Worm (Caenorhabditis elegans) whole organism, young adult: Measurements from ENCODE around the gene srh-3.

Source experiments
- B0019.2 ChIP-seq: fragments of 200-800 bp; sonication (Bioruptor generic); conservative IDR thresholded peaks from 2 replicates; pipeline ENCODE4 v1.3.6; 2022; ENCODE audit warnings: missing genetic modification reagents, missing genetic modification characterization, missing compliant biosample characterization
- B0035.1 ChIP-seq: sonication (generic microtip); optimal IDR thresholded peaks from 2 replicates; lab custom pipeline; 2016; ENCODE audit warnings: missing genetic modification characterization, mild to moderate bottlenecking, missing compliant biosample characterization, missing genotype, missing genetic modification reagents
- F39B2.1 ChIP-seq: fragments of 200-800 bp; sonication (Bioruptor generic); IDR thresholded peaks from 2 replicates; pipeline ENCODE4 v1.3.6; 2022; ENCODE audit warnings: missing genetic modification reagents, missing genetic modification characterization, missing compliant biosample characterization
- F49E8.2 ChIP-seq: sonication (generic microtip); optimal IDR thresholded peaks from 3 replicates; lab custom pipeline; 2017; ENCODE audit warnings: missing genetic modification characterization, mild to moderate bottlenecking, missing compliant biosample characterization, antibody characterized with exemption, moderate library complexity; ENCODE audit not compliant: insufficient read depth
- F52B5.7 ChIP-seq: sonication (generic microtip); optimal IDR thresholded peaks from 2 replicates; lab custom pipeline; 2016; ENCODE audit warnings: mild to moderate bottlenecking, missing genetic modification characterization, missing compliant biosample characterization
- F57A8.1 ChIP-seq: fragments of 200-800 bp; sonication (Bioruptor generic); optimal IDR thresholded peaks from 2 replicates; lab custom pipeline; 2018; ENCODE audit warnings: mild to moderate bottlenecking, missing genetic modification characterization, moderate library complexity, missing compliant biosample characterization
- T07F8.4 ChIP-seq: sonication (generic microtip); optimal IDR thresholded peaks from 2 replicates; lab custom pipeline; 2016; ENCODE audit warnings: mild to moderate bottlenecking, missing genetic modification characterization, moderate library complexity, missing compliant biosample characterization
- Y53F4B.3 ChIP-seq: fragments of 200-800 bp; sonication (Bioruptor generic); IDR thresholded peaks from 2 replicates; pipeline ENCODE4 v1.3.6; 2022; ENCODE audit warnings: missing genetic modification reagents, missing genetic modification characterization, missing compliant biosample characterization
- Y53G8AR.9 ChIP-seq: fragments of 200-800 bp; sonication (Bioruptor generic); conservative IDR thresholded peaks from 2 replicates; pipeline ENCODE4 v1.3.6; 2022; ENCODE audit warnings: missing genetic modification reagents, missing genetic modification characterization, missing compliant biosample characterization
- aptf-2 ChIP-seq: fragments of 200-800 bp; sonication (Bioruptor generic); conservative IDR thresholded peaks from 2 replicates; pipeline ENCODE4 v1.3.6; 2022; ENCODE audit warnings: missing genetic modification reagents, missing genetic modification characterization, missing compliant biosample characterization
- aptf-3 ChIP-seq: fragments of 200-800 bp; sonication (Bioruptor generic); IDR thresholded peaks from 2 replicates; pipeline ENCODE4 v1.3.6; 2022; ENCODE audit warnings: missing genetic modification characterization, missing compliant biosample characterization
- ceh-40 ChIP-seq: fragments of 200-800 bp; sonication (Bioruptor generic); IDR thresholded peaks from 2 replicates; pipeline ENCODE4 v1.3.6; 2022; ENCODE audit warnings: missing genetic modification characterization, missing compliant biosample characterization
- fkh-3 ChIP-seq: sonication (generic microtip); optimal IDR thresholded peaks from 2 replicates; lab custom pipeline; 2016; ENCODE audit warnings: mild to moderate bottlenecking, missing genetic modification characterization, missing compliant biosample characterization
- hmg-1.2 ChIP-seq: fragments of 200-800 bp; sonication (Bioruptor generic); IDR thresholded peaks from 2 replicates; pipeline ENCODE4 v1.3.6; 2022; ENCODE audit warnings: missing genetic modification reagents, missing genetic modification characterization, missing compliant biosample characterization
- hmg-20 ChIP-seq: fragments of 200-800 bp; sonication (Bioruptor generic); IDR thresholded peaks from 2 replicates; pipeline ENCODE4 v1.3.6; 2022; ENCODE audit warnings: missing genetic modification reagents, missing genetic modification characterization, missing compliant biosample characterization
- let-526 ChIP-seq: fragments of 200-800 bp; sonication (Bioruptor generic); IDR thresholded peaks from 2 replicates; pipeline ENCODE4 v1.3.6; 2022; ENCODE audit warnings: missing genetic modification reagents, missing genetic modification characterization, missing compliant biosample characterization
- lin-35 ChIP-seq, 3 experiments: fragments of 150-350 bp in 2 of 3; sonication (generic microtip) in 1 of 3; optimal IDR thresholded peaks; 2 replicates each; lab custom pipeline; 2014 to 2018; ENCODE audit warnings: missing biosample characterization in 3 of 3, missing genetic modification characterization in 3 of 3, missing genetic modification reagents in 3 of 3
- lin-54 ChIP-seq: fragments of 200-800 bp; sonication (Bioruptor generic); optimal IDR thresholded peaks from 2 replicates; lab custom pipeline; 2018; ENCODE audit warnings: mild to moderate bottlenecking, missing genetic modification characterization, missing compliant biosample characterization
- madf-6 ChIP-seq: fragments of 200-800 bp; sonication (Bioruptor generic); IDR thresholded peaks from 2 replicates; pipeline ENCODE4 v1.3.6; 2022; ENCODE audit warnings: missing genetic modification reagents, missing genetic modification characterization, missing compliant biosample characterization
- mel-28 ChIP-seq: sonication (generic microtip); optimal IDR thresholded peaks from 2 replicates; lab custom pipeline; 2016; ENCODE audit warnings: borderline replicate concordance, mild to moderate bottlenecking, missing genetic modification characterization, missing compliant biosample characterization
- nfya-2 ChIP-seq: fragments of 200-800 bp; sonication (Bioruptor generic); IDR thresholded peaks from 2 replicates; pipeline ENCODE4 v1.3.6; 2022; ENCODE audit warnings: missing genetic modification reagents, missing genetic modification characterization, missing compliant biosample characterization
- nhr-120 ChIP-seq: fragments of 200-800 bp; sonication (Bioruptor generic); IDR thresholded peaks from 2 replicates; pipeline ENCODE4 v1.3.6; 2022; ENCODE audit warnings: missing genetic modification characterization, missing compliant biosample characterization
- nhr-90 ChIP-seq: sonication (generic microtip); optimal IDR thresholded peaks from 2 replicates; lab custom pipeline; 2016; ENCODE audit warnings: missing genotype, mild to moderate bottlenecking, missing genetic modification characterization, missing compliant biosample characterization
- pbrm-1 ChIP-seq: fragments of 200-800 bp; sonication (Bioruptor generic); IDR thresholded peaks from 2 replicates; pipeline ENCODE4 v1.3.6; 2022; ENCODE audit warnings: missing genetic modification reagents, missing genetic modification characterization, missing compliant biosample characterization
- pha-4 ChIP-seq: fragments of 150-350 bp; sonication (generic microtip); optimal IDR thresholded peaks from 2 replicates; lab custom pipeline; 2014; ENCODE audit warnings: missing biosample characterization, missing genetic modification reagents, missing genetic modification characterization
- snpc-1.1 ChIP-seq: sonication (generic microtip); optimal IDR thresholded peaks from 2 replicates; lab custom pipeline; 2017; ENCODE audit warnings: missing genetic modification characterization, mild to moderate bottlenecking, missing compliant biosample characterization, antibody characterized with exemption, moderate library complexity, missing genotype, missing genetic modification reagents; ENCODE audit not compliant: insufficient read depth
- snpc-4 ChIP-seq, 5 experiments: fragments of 150-350 bp in 1 of 5; sonication (generic microtip) in 4 of 5; optimal IDR thresholded peaks; 2 replicates each; lab custom pipeline; 2014 to 2018; ENCODE audit warnings: missing genetic modification characterization in 5 of 5, missing biosample characterization in 3 of 5, antibody characterized with exemption in 2 of 5, mild to moderate bottlenecking in 2 of 5, missing compliant biosample characterization in 2 of 5, missing genotype in 2 of 5, moderate library complexity in 2 of 5, missing genetic modification reagents in 1 of 5
- unc-130 ChIP-seq: sonication (generic microtip); optimal IDR thresholded peaks from 2 replicates; lab custom pipeline; 2016; ENCODE audit warnings: missing genetic modification reagents, missing genetic modification characterization, missing compliant biosample characterization
- zfh-2 ChIP-seq: fragments of 200-800 bp; sonication (Bioruptor generic); conservative IDR thresholded peaks from 2 replicates; pipeline ENCODE4 v1.3.6; 2022; ENCODE audit warnings: missing genetic modification reagents, missing genetic modification characterization, missing compliant biosample characterization
- ztf-18 ChIP-seq: sonication (generic microtip); optimal IDR thresholded peaks from 2 replicates; lab custom pipeline; 2016; ENCODE audit warnings: missing genotype, mild to moderate bottlenecking, missing genetic modification characterization, missing compliant biosample characterization
- ztf-25 ChIP-seq: fragments of 200-800 bp; sonication (Bioruptor generic); IDR thresholded peaks from 2 replicates; pipeline ENCODE4 v1.3.6; 2022; ENCODE audit warnings: missing genetic modification reagents, missing genetic modification characterization, missing compliant biosample characterization

The srh-3 gene

ce11 chrV:1642768-1643167 lies 39.6 kb upstream of the srh-3 start:
- TF ChIP-seq nfya-2 (0 out of 2 replicates have a peak, but pooled peaks have one; percentile 55), Y53F4B.3 (no peak)

- TF ChIP-seq lin-54 (GFP tag; lab: Kevin White, UChicago) (no peak), nhr-120 (GFP tag; lab: Robert Waterston, UW) (no peak), pha-4 (tag; lab: Kevin White, UChicago) (no peak), lin-35 (GFP tag; optimal IDR thresholded peaks at IDR 0.05; lab: Kevin White, UChicago) (no peak), F57A8.1 (GFP tag; lab: Kevin White, UChicago) (no peak), aptf-3 (GFP tag; lab: Robert Waterston, UW) (no peak), unc-130 (GFP tag; lab: Kevin White, UChicago) (no peak), pbrm-1 (GFP tag; lab: Robert Waterston, UW) (no peak), madf-6 (GFP tag; lab: Robert Waterston, UW) (no peak), snpc-4 (GFP tag; optimal IDR thresholded peaks at IDR 0.05; lab: Kevin White, UChicago) (no peak), snpc-4 (tag; optimal IDR thresholded peaks at IDR 0.05; lab: Kevin White, UChicago) (no peak), ztf-18 (tag; lab: Kevin White, UChicago) (no peak), zfh-2 (no peak), B0035.1 (no peak), aptf-2 (GFP tag; lab: Robert Waterston, UW) (no peak), B0019.2 (GFP tag; lab: Robert Waterston, UW) (no peak), hmg-1.2 (no peak)
- TF ChIP-seq, all 124 proteins: peak for 0
These were observed 38.5 kb upstream of the srh-3 start, which contains the start of gene alh-2 for ce11 chrV:1643886-1644285. TSS of gene alh-2 (plus strand) at chrV:1644169.

DNA sequence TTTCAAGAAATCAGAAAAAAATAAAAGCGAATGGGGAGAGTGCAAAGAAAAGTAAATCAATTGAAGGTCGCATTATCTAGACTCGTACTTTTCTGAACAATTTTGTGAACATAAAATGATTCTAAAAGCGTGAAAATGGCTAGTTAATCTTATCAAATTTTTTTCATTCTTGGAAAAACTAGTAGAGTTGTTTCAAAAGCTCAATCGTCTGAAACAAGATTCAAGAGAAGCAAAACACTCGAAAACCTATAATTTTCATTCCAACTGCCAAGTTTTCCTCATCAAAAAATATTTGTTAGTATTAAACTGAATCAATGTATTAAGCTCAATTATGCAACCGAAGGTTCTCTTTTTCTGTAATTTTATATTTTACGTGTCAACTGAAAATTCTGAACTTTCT lies 34.4 kb upstream of the srh-3 start, which contains the start of gene irld-45:
irld-45 (plus strand) TSS at position 301 of the 400 bp plus-strand sequence.
- TF ChIP-seq T07F8.4 = no peak
- no peak for TF ChIP-seq ztf-25

DNA sequence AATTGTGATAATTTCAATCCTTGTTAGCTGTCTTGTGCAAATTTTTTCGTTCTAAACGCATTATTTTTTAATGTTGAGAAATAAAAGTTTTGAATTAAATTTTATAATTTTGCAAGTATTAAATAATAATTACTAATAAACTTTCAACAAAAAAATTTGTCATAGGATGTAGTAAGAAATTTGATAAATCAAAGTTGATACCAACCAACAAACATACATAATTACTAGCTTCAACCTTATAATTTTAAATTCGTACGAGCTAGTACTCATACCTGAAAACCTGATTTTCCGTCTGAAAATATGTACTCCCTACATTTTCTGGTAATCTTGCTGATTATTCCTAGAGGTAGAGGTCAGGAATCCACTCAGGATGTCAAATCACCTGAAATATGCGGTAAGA lies 31.3 kb upstream of the srh-3 start, which contains the start of gene irld-44:
irld-44 (plus strand) TSS at position 301 of the 400 bp plus-strand sequence.
- TF ChIP-seq F39B2.1 (GFP tag; lab: Robert Waterston, UW) = no peak
- TF ChIP-seq hmg-1.2 = no peak
- no peak for TF ChIP-seq F49E8.2 (tag; lab: Kevin White, UChicago)

ce11 chrV:1654845-1655244 lies 27.5 kb upstream of the srh-3 start, which contains the start of gene irld-11:
TSS of gene irld-11 (plus strand) at chrV:1655145.
- TF ChIP-seq mel-28 (tag; lab: Kevin White, UChicago) = no peak
- TF ChIP-seq fkh-3 = no peak
- no peak for TF ChIP-seq F39B2.1 (GFP tag; lab: Robert Waterston, UW)
- TF ChIP-seq Y53F4B.3 = no peak
- no peak for TF ChIP-seq ztf-25
- TF ChIP-seq ceh-40 = no peak
- no peak for TF ChIP-seq nhr-90 (tag; lab: Kevin White, UChicago)
- TF ChIP-seq snpc-1.1 (tag; lab: Kevin White, UChicago) = no peak
- no peak for TF ChIP-seq F52B5.7
- no peak for TF ChIP-seq T07F8.4
- no peak for TF ChIP-seq let-526 (GFP tag; lab: Robert Waterston, UW)
- TF ChIP-seq Y53G8AR.9 (GFP tag; lab: Robert Waterston, UW) = no peak
- no peak for TF ChIP-seq hmg-20 (GFP tag; lab: Robert Waterston, UW)
